Fruit fly (Drosophila melanogaster): ENCODE measurements around the gene CG32170.

dm6 chr3L:16870723-16871137, 6.4 kb upstream of the CG32170 start:
- TF ChIP-seq CG7045 (GFP tag; optimal IDR thresholded peaks at IDR 0.05) (no peak), CG14711 (tag; optimal IDR thresholded peaks at IDR 0.05) (no peak), tj (GFP tag; optimal IDR thresholded peaks at IDR 0.05) (no peak), cnc (optimal IDR thresholded peaks at IDR 0.05) (no peak), bab1 (GFP tag; optimal IDR thresholded peaks at IDR 0.05) (no peak), kay (GFP tag; ENCODE audit: borderline replicate concordance) (no peak), CG1620 (GFP tag; optimal IDR thresholded peaks at IDR 0.05) (no peak), CG12768 (GFP tag; optimal IDR thresholded peaks at IDR 0.05) (no peak), Crg-1 (GFP tag; optimal IDR thresholded peaks at IDR 0.05) (no peak), CG7101 (tag; optimal IDR thresholded peaks at IDR 0.05) (no peak), CG33017 (tag; optimal IDR thresholded peaks at IDR 0.05) (no peak), ovo (GFP tag; optimal IDR thresholded peaks at IDR 0.05) (no peak), cic (GFP tag; optimal IDR thresholded peaks at IDR 0.05) (no peak)

All from whole organism, adult.